Fruit fly (Drosophila melanogaster) whole organism, embryonic: ENCODE measurements around the gene Nos.

Experiments used
- Atf3 ChIP-seq: fragments of 200-800 bp; sonication (Bioruptor generic); optimal IDR thresholded peaks from 3 replicates; lab custom pipeline; 2016; ENCODE audit warnings: missing biosample characterization, missing genetic modification characterization
- Atf6 ChIP-seq: fragments of 200-800 bp; sonication (Bioruptor generic); IDR thresholded peaks from 2 replicates; pipeline ENCODE4 v1.3.6; 2022; ENCODE audit warnings: missing biosample characterization, missing genetic modification characterization
- CG10209 ChIP-seq: fragments of 200-800 bp; sonication (Bioruptor generic); optimal IDR thresholded peaks from 3 replicates; lab custom pipeline; 2017; ENCODE audit warnings: missing biosample characterization, mild to moderate bottlenecking, missing genetic modification characterization, missing genetic modification reagents
- CG10431 ChIP-seq: fragments of 200-800 bp; sonication (Bioruptor generic); optimal IDR thresholded peaks from 3 replicates; lab custom pipeline; 2018; ENCODE audit warnings: missing biosample characterization, mild to moderate bottlenecking, missing genetic modification characterization
- CG11456 ChIP-seq: fragments of 200-800 bp; sonication (Bioruptor generic); IDR thresholded peaks from 3 replicates; pipeline ENCODE4 v1.3.6; 2022; ENCODE audit warnings: missing biosample characterization, missing genetic modification characterization
- CG11695 ChIP-seq: fragments of 200-800 bp; sonication (Bioruptor generic); IDR thresholded peaks from 3 replicates; pipeline ENCODE4 v1.3.6; 2022; ENCODE audit warnings: missing biosample characterization, missing genetic modification characterization
- CG12942 ChIP-seq: fragments of 200-800 bp; sonication (Bioruptor generic); optimal IDR thresholded peaks from 3 replicates; lab custom pipeline; 2016; ENCODE audit warnings: missing biosample characterization, missing genetic modification characterization
- CG14014 ChIP-seq: fragments of 200-800 bp; sonication (Bioruptor generic); IDR thresholded peaks from 2 replicates; pipeline ENCODE4 v1.3.6; 2022; ENCODE audit warnings: missing biosample characterization, missing genetic modification characterization
- CG14441 ChIP-seq: fragments of 200-800 bp; sonication (Bioruptor generic); IDR thresholded peaks from 2 replicates; pipeline ENCODE4 v1.3.6; 2022; ENCODE audit warnings: missing biosample characterization, missing genetic modification characterization
- CG15269 ChIP-seq: fragments of 200-800 bp; sonication (Bioruptor generic); optimal IDR thresholded peaks from 2 replicates; lab custom pipeline; 2018; ENCODE audit warnings: missing biosample characterization, mild to moderate bottlenecking, missing genetic modification characterization, moderate library complexity
- CG15479 ChIP-seq: fragments of 200-800 bp; sonication (Bioruptor generic); optimal IDR thresholded peaks from 3 replicates; lab custom pipeline; 2019; ENCODE audit warnings: missing biosample characterization, mild to moderate bottlenecking, missing genetic modification characterization, moderate library complexity
- CG15696 ChIP-seq: fragments of 200-800 bp; sonication (Bioruptor generic); optimal IDR thresholded peaks from 2 replicates; lab custom pipeline; 2019; ENCODE audit warnings: missing biosample characterization, mild to moderate bottlenecking, missing genetic modification characterization, moderate library complexity
- CG16815 ChIP-seq: fragments of 200-800 bp; sonication (Bioruptor generic); optimal IDR thresholded peaks from 3 replicates; lab custom pipeline; 2017; ENCODE audit warnings: missing biosample characterization, mild to moderate bottlenecking, missing genetic modification characterization
- CG17612 ChIP-seq: fragments of 200-800 bp; sonication (Bioruptor generic); IDR thresholded peaks from 2 replicates; pipeline ENCODE4 v1.3.6; 2022; ENCODE audit warnings: missing biosample characterization, missing genetic modification characterization
- CG18476 ChIP-seq: fragments of 200-800 bp; sonication (Bioruptor generic); optimal IDR thresholded peaks from 2 replicates; lab custom pipeline; 2016; ENCODE audit warnings: missing biosample characterization, mild to moderate bottlenecking, missing genetic modification characterization
- CG2120 ChIP-seq: fragments of 200-800 bp; sonication (Bioruptor generic); optimal IDR thresholded peaks from 3 replicates; lab custom pipeline; 2016; ENCODE audit warnings: missing biosample characterization, missing genetic modification characterization
- CG2202 ChIP-seq: fragments of 200-800 bp; sonication (Bioruptor generic); optimal IDR thresholded peaks from 2 replicates; lab custom pipeline; 2018; ENCODE audit warnings: missing biosample characterization, mild to moderate bottlenecking, missing genetic modification characterization
- CG3065 ChIP-seq: fragments of 200-800 bp; sonication (Bioruptor generic); optimal IDR thresholded peaks from 2 replicates; lab custom pipeline; 2016; ENCODE audit warnings: missing biosample characterization, missing genetic modification characterization
- CG3407 ChIP-seq: fragments of 200-800 bp; sonication (Bioruptor generic); optimal IDR thresholded peaks from 2 replicates; lab custom pipeline; 2018; ENCODE audit warnings: missing biosample characterization, mild to moderate bottlenecking, missing genetic modification characterization
- CG6813 ChIP-seq: fragments of 200-800 bp; sonication (Bioruptor generic); optimal IDR thresholded peaks from 2 replicates; lab custom pipeline; 2017; ENCODE audit warnings: missing biosample characterization, missing genetic modification characterization, mild to moderate bottlenecking, moderate library complexity, missing genetic modification reagents
- CG7271 ChIP-seq: fragments of 200-800 bp; sonication (Bioruptor generic); optimal IDR thresholded peaks from 2 replicates; lab custom pipeline; 2018; ENCODE audit warnings: missing biosample characterization, mild to moderate bottlenecking, missing genetic modification characterization, moderate library complexity
- CG7786 ChIP-seq: fragments of 200-800 bp; sonication (Bioruptor generic); optimal IDR thresholded peaks from 2 replicates; lab custom pipeline; 2016; ENCODE audit warnings: missing biosample characterization, missing genetic modification characterization
- CG7839 ChIP-seq: fragments of 200-800 bp; sonication (Bioruptor generic); optimal IDR thresholded peaks from 3 replicates; lab custom pipeline; 2018; ENCODE audit warnings: missing biosample characterization, mild to moderate bottlenecking, missing genetic modification characterization, moderate library complexity
- CG7963 ChIP-seq: fragments of 200-800 bp; sonication (Bioruptor generic); IDR thresholded peaks from 3 replicates; pipeline ENCODE4 v1.3.6; 2022; ENCODE audit warnings: missing biosample characterization, missing genetic modification characterization; ENCODE audit not compliant: partially characterized antibody
- CG8359 ChIP-seq: fragments of 200-800 bp; sonication (Bioruptor generic); optimal IDR thresholded peaks from 2 replicates; lab custom pipeline; 2017; ENCODE audit warnings: missing biosample characterization, mild to moderate bottlenecking, missing genetic modification characterization, borderline replicate concordance
- Dek ChIP-seq: fragments of 200-800 bp; sonication (Bioruptor generic); optimal IDR thresholded peaks from 3 replicates; lab custom pipeline; 2019; ENCODE audit warnings: missing biosample characterization, mild to moderate bottlenecking, missing genetic modification characterization, moderate library complexity
- Dip2 ChIP-seq: fragments of 200-800 bp; sonication (Bioruptor generic); IDR thresholded peaks from 2 replicates; pipeline ENCODE4 v1.3.6; 2022; ENCODE audit warnings: missing biosample characterization, missing genetic modification characterization
- Doc3 ChIP-seq: fragments of 200-800 bp; sonication (Bioruptor generic); IDR thresholded peaks from 3 replicates; pipeline ENCODE4 v1.3.6; 2022; ENCODE audit warnings: missing biosample characterization, missing genetic modification characterization; ENCODE audit not compliant: partially characterized antibody
- Fer3 ChIP-seq: fragments of 200-800 bp; sonication (Bioruptor generic); optimal IDR thresholded peaks from 2 replicates; lab custom pipeline; 2018; ENCODE audit warnings: missing biosample characterization, mild to moderate bottlenecking, missing genetic modification characterization, moderate library complexity
- HHEX ChIP-seq: fragments of 200-800 bp; sonication (Bioruptor generic); optimal IDR thresholded peaks from 3 replicates; lab custom pipeline; 2017; ENCODE audit warnings: missing biosample characterization, mild to moderate bottlenecking, missing genetic modification characterization, missing genetic modification reagents
- HLH4C ChIP-seq: fragments of 200-800 bp; sonication (Bioruptor generic); IDR thresholded peaks from 3 replicates; pipeline ENCODE4 v1.3.6; 2022; ENCODE audit warnings: missing biosample characterization, missing genetic modification characterization; ENCODE audit not compliant: partially characterized antibody
- MBD-R2 ChIP-seq: fragments of 200-800 bp; sonication (Bioruptor generic); IDR thresholded peaks from 2 replicates; pipeline ENCODE4 v1.3.6; 2022; ENCODE audit warnings: missing biosample characterization, missing genetic modification characterization
- MTF-1 ChIP-seq: fragments of 200-800 bp; sonication (Bioruptor generic); optimal IDR thresholded peaks from 2 replicates; lab custom pipeline; 2018; ENCODE audit warnings: missing biosample characterization, mild to moderate bottlenecking, missing genetic modification characterization, borderline replicate concordance
- Poxn ChIP-seq: fragments of 200-800 bp; sonication (Bioruptor generic); IDR thresholded peaks from 2 replicates; pipeline ENCODE4 v1.3.6; 2022; ENCODE audit warnings: missing biosample characterization, missing genetic modification characterization
- TFAM ChIP-seq: fragments of 200-800 bp; sonication (Bioruptor generic); optimal IDR thresholded peaks from 2 replicates; lab custom pipeline; 2017; ENCODE audit warnings: missing biosample characterization, missing genetic modification characterization, inconsistent platforms
- dysf ChIP-seq: fragments of 200-800 bp; sonication (Bioruptor generic); IDR thresholded peaks from 3 replicates; pipeline ENCODE4 v1.3.6; 2022; ENCODE audit warnings: missing biosample characterization, missing genetic modification characterization
- hb ChIP-seq: fragments of 200-800 bp; sonication (Bioruptor generic); IDR thresholded peaks from 3 replicates; pipeline ENCODE4 v1.3.6; 2022; ENCODE audit warnings: missing biosample characterization, missing genetic modification characterization; ENCODE audit not compliant: partially characterized antibody
- hbn ChIP-seq: fragments of 200-800 bp; sonication (Bioruptor generic); IDR thresholded peaks from 2 replicates; pipeline ENCODE4 v1.3.6; 2022; ENCODE audit warnings: missing biosample characterization, missing genetic modification characterization; ENCODE audit not compliant: partially characterized antibody
- insv ChIP-seq, 2 experiments: fragments of 200-800 bp; sonication (Bioruptor generic); optimal IDR thresholded peaks; 3 replicates each; lab custom pipeline; 2016 to 2018; ENCODE audit warnings: missing biosample characterization in 2 of 2, missing genetic modification characterization in 2 of 2
- nerfin-2 ChIP-seq: fragments of 200-800 bp; sonication (Bioruptor generic); IDR thresholded peaks from 2 replicates; pipeline ENCODE4 v1.3.6; 2022; ENCODE audit warnings: missing biosample characterization, missing genetic modification characterization; ENCODE audit not compliant: partially characterized antibody
- pan ChIP-seq, 4 experiments: fragments of >200 bp in 3 of 4; fragments of 200-800 bp in 1 of 4; sonication (Bioruptor generic) in 1 of 4; optimal IDR thresholded peaks in 3 of 4; IDR thresholded peaks in 1 of 4; 2 replicates each; pipeline versions ENCODE4 v1.3.6 to Lab custom; 2017 to 2022; ENCODE audit warnings: missing biosample characterization in 2 of 4, missing genetic modification characterization in 2 of 4, mixed read lengths in 1 of 4
- sd ChIP-seq: fragments of 200-800 bp; sonication (Bioruptor generic); optimal IDR thresholded peaks from 3 replicates; lab custom pipeline; 2018; ENCODE audit warnings: missing biosample characterization, mild to moderate bottlenecking, missing genetic modification characterization, moderate library complexity
- trh ChIP-seq: fragments of 200-800 bp; sonication (Bioruptor generic); optimal IDR thresholded peaks from 2 replicates; lab custom pipeline; 2016; ENCODE audit warnings: missing biosample characterization, missing genetic modification characterization
- tx ChIP-seq: fragments of 200-800 bp; sonication (Bioruptor generic); optimal IDR thresholded peaks from 2 replicates; lab custom pipeline; 2016; ENCODE audit warnings: missing biosample characterization, missing genetic modification characterization
- zfh1 ChIP-seq: fragments of 200-800 bp; sonication (Bioruptor generic); IDR thresholded peaks from 3 replicates; pipeline ENCODE4 v1.3.6; 2022; ENCODE audit warnings: missing biosample characterization, missing genetic modification characterization

Gene Nos

dm6 chr2L:10767597-10768188, 69.6 kb downstream of the Nos start, which contains the start of gene Ubc2 (continued):
- no peak for TF ChIP-seq tx (GFP tag; lab: Kevin White, UChicago)
- TF ChIP-seq nerfin-2 (GFP tag; lab: Robert Waterston, UW), result peak; percentile 77
- no peak for TF ChIP-seq CG18476 (GFP tag; lab: Kevin White, UChicago)
- TF ChIP-seq CG7963 (GFP tag; lab: Robert Waterston, UW), result peak; percentile 60; the same call in 2 of the 3 replicates
- TF ChIP-seq CG2120 (GFP tag; lab: Kevin White, UChicago), result peak; percentile 66
- TF ChIP-seq CG14014 (GFP tag; lab: Robert Waterston, UW), result no peak
- TF ChIP-seq CG7786, result peak; percentile 10
- TF ChIP-seq zfh1 (GFP tag; lab: Robert Waterston, UW), result 0 out of 3 replicates have a peak, but pooled peaks have one; percentile 41
- peak; percentile 93 for TF ChIP-seq MBD-R2 (GFP tag; lab: Robert Waterston, UW)
- TF ChIP-seq Atf3 (GFP tag; lab: Kevin White, UChicago), result no peak
- TF ChIP-seq, all 482 proteins: peak for 139

dm6 chr2L:10760422-10761166, 76.7 kb downstream of the Nos start, which contains the start of gene CG6495:
Gene CG6495, plus strand, starts transcription at chr2L:10761116.
- TF ChIP-seq TFAM (GFP tag; lab: Kevin White, UChicago) (no peak), CG3065 (GFP tag; lab: Kevin White, UChicago) (no peak), CG17612 (GFP tag; lab: Robert Waterston, UW) (no peak), Dek (tag; lab: Kevin White, UChicago) (peak; percentile 50), CG15479 (GFP tag; lab: Kevin White, UChicago) (no peak), sd (no peak), Poxn (GFP tag; lab: Robert Waterston, UW) (no peak), hb (no peak), CG10431 (GFP tag; lab: Kevin White, UChicago) (no peak), pan (optimal IDR thresholded peaks at IDR 0.05; lab: Kevin White, UChicago) (no peak), pan (GFP tag; optimal IDR thresholded peaks at IDR 0.05 in 1 of 2, IDR thresholded peaks at IDR 0.05 in 1 of 2) (peak in 1 of 2 experiments; percentile 29), CG15269 (tag; lab: Kevin White, UChicago) (peak; percentile 72), CG16815 (GFP tag; lab: Kevin White, UChicago) (no peak), CG7271 (tag; lab: Kevin White, UChicago) (no peak), insv (GFP tag; optimal IDR thresholded peaks at IDR 0.05; lab: Kevin White, UChicago) (no peak), CG12942 (GFP tag; lab: Kevin White, UChicago) (no peak), CG8359 (GFP tag; lab: Kevin White, UChicago) (no peak), dysf (GFP tag; lab: Robert Waterston, UW) (peak; percentile 45; the same call in 2 of the 3 replicates), CG11456 (GFP tag; lab: Robert Waterston, UW) (no peak), CG3407 (GFP tag; lab: Kevin White, UChicago) (no peak), trh (GFP tag; lab: Kevin White, UChicago) (no peak), CG11695 (GFP tag; lab: Robert Waterston, UW) (peak; percentile 60; the same call in 2 of the 3 replicates), CG2202 (tag; lab: Kevin White, UChicago) (no peak), CG10209 (GFP tag; lab: Kevin White, UChicago) (peak; percentile 47), MTF-1 (GFP tag; lab: Kevin White, UChicago) (no peak), hbn (GFP tag; lab: Robert Waterston, UW) (no peak), Fer3 (tag; lab: Kevin White, UChicago) (peak; percentile 56), CG6813 (GFP tag; lab: Kevin White, UChicago) (peak; percentile 54), Atf6 (GFP tag; lab: Robert Waterston, UW) (no peak), HHEX (GFP tag; lab: Kevin White, UChicago) (peak; percentile 30), Dip2 (no peak), HLH4C (no peak), CG14441 (GFP tag; lab: Robert Waterston, UW) (peak; percentile 21; the same call in 1 of the 2 replicates), CG15696 (tag; lab: Kevin White, UChicago) (no peak), CG7839 (tag; lab: Kevin White, UChicago) (peak; percentile 75), Doc3 (no peak)
